Worm (Caenorhabditis elegans): ENCODE results near the gene F44G4.7.

Gene F44G4.7

ce11 chrII:9021625-9022024 is 16.7 kb upstream of the F44G4.7 start:
- TF ChIP-seq unc-55 (GFP tag; optimal IDR thresholded peaks at IDR 0.05) (no peak), ztf-4 (tag; optimal IDR thresholded peaks at IDR 0.05) (no peak), peb-1 (tag; optimal IDR thresholded peaks at IDR 0.05) (no peak), ztf-1 (GFP tag; conservative IDR thresholded peaks at IDR 0.05) (no peak)

- TF ChIP-seq unc-62 (GFP tag; optimal IDR thresholded peaks at IDR 0.05): no peak
- peak; percentile 72 for TF ChIP-seq blmp-1 (tag; optimal IDR thresholded peaks at IDR 0.05; ENCODE audit: insufficient read depth)
- TF ChIP-seq R02D3.7 (tag; optimal IDR thresholded peaks at IDR 0.05): no peak
- TF ChIP-seq mab-5 (tag; optimal IDR thresholded peaks at IDR 0.05): no peak
- TF ChIP-seq snpc-4 (tag; optimal IDR thresholded peaks at IDR 0.05): no peak
These were observed 14.7 kb upstream of the F44G4.7 start, which contains the start of gene dep-1 for ce11 chrII:9019704-9020103. Gene dep-1 (minus strand): TSS chrII:9019798.

DNA sequence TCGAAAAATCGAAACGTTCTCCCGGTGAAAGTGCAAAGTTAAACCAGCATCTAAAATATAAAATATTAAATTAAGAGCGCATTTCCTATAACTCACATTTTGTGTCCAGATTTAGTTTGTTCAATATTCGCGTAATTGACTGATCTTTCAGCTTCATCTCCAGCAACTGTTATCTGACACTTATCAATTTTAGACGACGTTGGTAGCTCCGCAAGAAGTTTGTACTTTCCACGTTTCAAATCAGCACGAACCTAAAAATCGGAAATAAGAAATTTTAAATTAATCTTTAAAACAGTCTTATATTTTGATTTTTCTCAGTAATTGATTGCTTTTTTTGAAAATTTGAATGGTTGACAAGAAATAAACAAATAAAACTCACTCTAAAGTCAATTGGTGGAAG is 12.7 kb upstream of the F44G4.7 start:
- TF ChIP-seq elt-1 (tag; optimal IDR thresholded peaks at IDR 0.05) (no peak), R02D3.7 (tag; optimal IDR thresholded peaks at IDR 0.05) (no peak), C34F6.9 (tag; optimal IDR thresholded peaks at IDR 0.05) (no peak), aly-2 (tag; optimal IDR thresholded peaks at IDR 0.05) (no peak), F13H6.1 (tag; optimal IDR thresholded peaks at IDR 0.05) (no peak), blmp-1 (tag; optimal IDR thresholded peaks at IDR 0.05; ENCODE audit: insufficient read depth) (no peak), lin-39 (tag; optimal IDR thresholded peaks at IDR 0.05) (no peak), lin-13 (GFP tag; optimal IDR thresholded peaks at IDR 0.05) (no peak), ztf-4 (tag; optimal IDR thresholded peaks at IDR 0.05) (no peak), ztf-11 (tag; optimal IDR thresholded peaks at IDR 0.05) (no peak), elt-3 (tag; optimal IDR thresholded peaks at IDR 0.05) (no peak), nhr-12 (tag; optimal IDR thresholded peaks at IDR 0.05) (no peak), sma-9 (GFP tag; optimal IDR thresholded peaks at IDR 0.05) (no peak), sma-9 (tag; optimal IDR thresholded peaks at IDR 0.05) (no peak), nhr-6 (tag; optimal IDR thresholded peaks at IDR 0.05) (no peak), gmeb-1 (tag; optimal IDR thresholded peaks at IDR 0.05) (no peak), nhr-11 (tag; optimal IDR thresholded peaks at IDR 0.05) (no peak)

DNA sequence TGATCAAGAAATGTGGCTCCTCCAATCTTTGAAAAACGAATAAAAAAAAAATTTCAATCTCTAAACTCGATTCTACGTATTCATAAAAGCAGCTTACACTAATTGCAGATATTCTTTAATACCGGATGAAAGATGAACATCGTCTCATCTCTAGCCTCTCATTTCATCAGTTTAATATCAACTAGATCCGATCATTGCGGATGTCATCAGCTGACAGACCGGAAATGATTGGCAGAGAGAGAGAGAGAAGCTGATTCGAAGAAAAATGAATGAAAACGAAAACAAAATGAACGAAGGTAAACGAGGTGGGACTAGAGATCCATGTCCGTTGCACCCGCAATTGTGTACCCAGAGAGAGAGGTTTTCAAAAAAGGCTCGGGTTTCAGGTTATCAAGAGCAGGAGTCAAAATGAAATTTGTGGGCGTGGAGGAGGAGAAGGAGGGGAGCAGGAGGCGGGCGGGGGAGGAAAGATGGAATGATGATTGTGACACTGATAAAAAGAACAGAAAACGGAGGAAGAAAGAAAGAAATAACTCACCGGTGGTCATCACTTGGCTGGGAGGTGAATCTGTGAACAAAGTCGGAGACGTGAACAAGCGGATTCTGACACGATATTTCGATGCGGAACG is 10.0 kb upstream of the F44G4.7 start:
- TF ChIP-seq sma-9 (GFP tag; optimal IDR thresholded peaks at IDR 0.05): peak; percentile 46
- no peak for TF ChIP-seq sma-9 (tag; optimal IDR thresholded peaks at IDR 0.05)
- peak; percentile 4 for TF ChIP-seq F13H6.1 (tag; optimal IDR thresholded peaks at IDR 0.05)
- no peak for TF ChIP-seq nhr-77 (tag; optimal IDR thresholded peaks at IDR 0.05)
- TF ChIP-seq fos-1 (tag; optimal IDR thresholded peaks at IDR 0.05): peak; percentile 15
- no peak for TF ChIP-seq sma-3 (GFP tag; optimal IDR thresholded peaks at IDR 0.05)
- no peak for TF ChIP-seq unc-55 (GFP tag; optimal IDR thresholded peaks at IDR 0.05)
- TF ChIP-seq mab-5 (tag; optimal IDR thresholded peaks at IDR 0.05): no peak
- no peak for TF ChIP-seq nhr-10 (tag; optimal IDR thresholded peaks at IDR 0.05)
- TF ChIP-seq ceh-82 (tag; optimal IDR thresholded peaks at IDR 0.05): no peak

ce11 chrII:9014188-9014587 is 9.2 kb upstream of the F44G4.7 start:
- peak; percentile 74 for TF ChIP-seq fos-1 (tag; optimal IDR thresholded peaks at IDR 0.05)
- no peak for TF ChIP-seq alr-1 (tag; optimal IDR thresholded peaks at IDR 0.05)

DNA sequence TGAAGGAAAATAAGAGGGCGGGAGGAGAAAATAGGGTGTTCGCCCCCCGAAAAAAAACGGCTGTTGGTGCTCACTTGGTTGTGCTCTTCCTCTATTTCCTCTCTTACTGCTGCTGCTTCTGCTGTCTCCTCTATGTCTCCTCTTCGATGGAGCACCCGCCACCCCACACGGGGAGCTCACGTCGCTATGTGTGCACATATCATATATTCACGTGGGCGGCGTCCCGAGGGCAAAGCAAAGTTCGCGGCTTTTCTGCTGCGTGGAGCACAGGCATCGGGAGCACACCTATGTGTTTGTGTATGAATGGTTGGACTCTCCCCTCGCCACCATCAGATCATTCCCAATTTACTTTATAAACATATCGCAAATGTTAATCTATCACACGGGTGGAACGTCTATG is 8.4 kb upstream of the F44G4.7 start:
- TF ChIP-seq nhr-129 (tag; optimal IDR thresholded peaks at IDR 0.05) (peak; percentile 37), blmp-1 (tag; optimal IDR thresholded peaks at IDR 0.05; ENCODE audit: insufficient read depth) (no peak), lin-39 (tag; optimal IDR thresholded peaks at IDR 0.05) (no peak), elt-1 (tag; optimal IDR thresholded peaks at IDR 0.05) (no peak), C34F6.9 (tag; optimal IDR thresholded peaks at IDR 0.05) (peak; percentile 18), sma-9 (GFP tag; optimal IDR thresholded peaks at IDR 0.05) (peak; percentile 33), sma-9 (tag; optimal IDR thresholded peaks at IDR 0.05) (no peak), mdl-1 (tag; optimal IDR thresholded peaks at IDR 0.05) (peak in 1 of 2 experiments; percentile 22), F13H6.1 (tag; optimal IDR thresholded peaks at IDR 0.05) (peak; percentile 55), lsy-2 (tag; optimal IDR thresholded peaks at IDR 0.05) (peak in 1 of 2 experiments; percentile 24), lin-11 (tag; optimal IDR thresholded peaks at IDR 0.05) (peak; percentile 29)

All from whole organism, L2 larva.